Worm (Caenorhabditis elegans) whole organism, L1 larva: Measurements from ENCODE around the gene W06D11.5.
"Not testable (repeated sequence)": the region's sequence is repeated elsewhere in the genome, so short reads cannot be mapped to it uniquely, and the experiment has no call there.

Experiments used
- C04F5.9 ChIP-seq: sonication (generic microtip); optimal IDR thresholded peaks from 2 replicates; lab custom pipeline; 2016; ENCODE audit warnings: missing genetic modification characterization, missing compliant biosample characterization
- C16A3.4 ChIP-seq: fragments of 150-350 bp; optimal IDR thresholded peaks from 2 replicates; lab custom pipeline; 2014; ENCODE audit warnings: missing biosample characterization, missing genetic modification characterization
- Y116A8C.19 ChIP-seq: sonication (generic microtip); optimal IDR thresholded peaks from 2 replicates; lab custom pipeline; 2016; ENCODE audit warnings: missing compliant biosample characterization, missing genetic modification characterization, borderline replicate concordance
- aha-1 ChIP-seq: fragments of 150-350 bp; optimal IDR thresholded peaks from 2 replicates; lab custom pipeline; 2014; ENCODE audit warnings: missing biosample characterization, missing genetic modification characterization
- alr-1 ChIP-seq: fragments of 200-800 bp; sonication (Bioruptor generic); optimal IDR thresholded peaks from 2 replicates; lab custom pipeline; 2018; ENCODE audit warnings: borderline replicate concordance, mild to moderate bottlenecking, missing genetic modification characterization, missing compliant biosample characterization
- ama-1 ChIP-seq: fragments of 150-350 bp; optimal IDR thresholded peaks from 2 replicates; lab custom pipeline; 2014
- ceh-63 ChIP-seq: fragments of 200-800 bp; sonication (Bioruptor generic); optimal IDR thresholded peaks from 2 replicates; lab custom pipeline; 2018; ENCODE audit warnings: mild to moderate bottlenecking, missing genetic modification characterization, missing compliant biosample characterization
- ceh-82 ChIP-seq, 3 experiments: fragments of 150-350 bp in 1 of 3; sonication (generic microtip) in 2 of 3; optimal IDR thresholded peaks; 2 replicates each; lab custom pipeline; 2014 to 2017; ENCODE audit warnings: missing biosample characterization in 3 of 3, missing genetic modification characterization in 3 of 3
- ceh-88 ChIP-seq: fragments of 200-800 bp; sonication (Bioruptor generic); IDR thresholded peaks from 2 replicates; pipeline ENCODE4 v1.3.6; 2022; ENCODE audit warnings: missing genetic modification characterization, missing compliant biosample characterization
- dsc-1 ChIP-seq: sonication (generic microtip); optimal IDR thresholded peaks from 2 replicates; lab custom pipeline; 2016; ENCODE audit warnings: mild to moderate bottlenecking, missing genetic modification characterization, missing compliant biosample characterization
- egl-27 ChIP-seq, 2 experiments: fragments of 150-350 bp in 1 of 2; sonication (generic microtip); optimal IDR thresholded peaks; 3 replicates each; lab custom pipeline; 2017 to 2018; ENCODE audit warnings: missing biosample characterization in 2 of 2, missing genetic modification characterization in 2 of 2, missing genetic modification reagents in 2 of 2
- ets-5 ChIP-seq: fragments of 200-800 bp; sonication (Bioruptor generic); IDR thresholded peaks from 2 replicates; pipeline ENCODE4 v1.3.6; 2022; ENCODE audit warnings: missing genetic modification characterization, missing compliant biosample characterization
- fkh-4 ChIP-seq: sonication (generic microtip); optimal IDR thresholded peaks from 2 replicates; lab custom pipeline; 2016; ENCODE audit warnings: missing compliant biosample characterization, missing genetic modification characterization, borderline replicate concordance
- fkh-8 ChIP-seq: sonication (generic microtip); optimal IDR thresholded peaks from 2 replicates; lab custom pipeline; 2016; ENCODE audit warnings: mild to moderate bottlenecking, missing genetic modification characterization, missing compliant biosample characterization
- fos-1 ChIP-seq: fragments of 150-350 bp; optimal IDR thresholded peaks from 2 replicates; lab custom pipeline; 2014; ENCODE audit warnings: missing biosample characterization, missing genetic modification characterization
- grh-1 ChIP-seq: fragments of 200-800 bp; sonication (Bioruptor generic); IDR thresholded peaks from 2 replicates; pipeline ENCODE4 v1.3.6; 2022; ENCODE audit warnings: missing genetic modification reagents, missing genetic modification characterization, missing compliant biosample characterization
- hlh-4 ChIP-seq: sonication (generic microtip); optimal IDR thresholded peaks from 2 replicates; lab custom pipeline; 2016; ENCODE audit warnings: mild to moderate bottlenecking, missing genetic modification characterization, missing compliant biosample characterization
- irx-1 ChIP-seq: sonication (generic microtip); optimal IDR thresholded peaks from 2 replicates; lab custom pipeline; 2016; ENCODE audit warnings: missing genetic modification characterization, missing compliant biosample characterization
- isw-1 ChIP-seq: fragments of 200-800 bp; sonication (Bioruptor generic); IDR thresholded peaks from 2 replicates; pipeline ENCODE4 v1.3.6; 2022; ENCODE audit warnings: missing genetic modification characterization, missing compliant biosample characterization
- lin-13 ChIP-seq: fragments of 150-350 bp; optimal IDR thresholded peaks from 2 replicates; lab custom pipeline; 2014; ENCODE audit warnings: missing biosample characterization, missing genetic modification reagents, missing genetic modification characterization
- lin-39 ChIP-seq: fragments of 150-350 bp; optimal IDR thresholded peaks from 2 replicates; lab custom pipeline; 2014; ENCODE audit warnings: missing biosample characterization, missing genetic modification reagents, missing genetic modification characterization
- lir-3 ChIP-seq: sonication (generic microtip); optimal IDR thresholded peaks from 2 replicates; lab custom pipeline; 2016; ENCODE audit warnings: mild to moderate bottlenecking, missing genetic modification characterization, moderate library complexity, missing compliant biosample characterization; ENCODE audit not compliant: poor library complexity
- lsy-2 ChIP-seq, 2 experiments: fragments of 150-350 bp; optimal IDR thresholded peaks; 2 replicates each; lab custom pipeline; 2014; ENCODE audit warnings: missing biosample characterization in 2 of 2, missing genetic modification characterization in 2 of 2
- mef-2 ChIP-seq: fragments of 150-350 bp; optimal IDR thresholded peaks from 2 replicates; lab custom pipeline; 2014; ENCODE audit warnings: missing biosample characterization, missing genetic modification characterization
- mep-1 ChIP-seq: fragments of 150-350 bp; optimal IDR thresholded peaks from 2 replicates; lab custom pipeline; 2014; ENCODE audit warnings: missing biosample characterization, missing genetic modification characterization
- nhr-11 ChIP-seq: fragments of 150-350 bp; optimal IDR thresholded peaks from 2 replicates; lab custom pipeline; 2014; ENCODE audit warnings: missing biosample characterization, missing genetic modification characterization
- nhr-19 ChIP-seq: fragments of 200-800 bp; sonication (Bioruptor generic); conservative IDR thresholded peaks from 2 replicates; pipeline ENCODE4 v1.3.6; 2022; ENCODE audit warnings: missing genetic modification characterization, missing compliant biosample characterization
- nhr-20 ChIP-seq: sonication (generic microtip); optimal IDR thresholded peaks from 2 replicates; lab custom pipeline; 2016; ENCODE audit warnings: mild to moderate bottlenecking, missing genetic modification characterization, missing compliant biosample characterization
- nhr-237 ChIP-seq: fragments of 150-350 bp; optimal IDR thresholded peaks from 2 replicates; lab custom pipeline; 2014; ENCODE audit warnings: missing biosample characterization, missing genetic modification characterization
- nhr-28 ChIP-seq: fragments of 150-350 bp; optimal IDR thresholded peaks from 2 replicates; lab custom pipeline; 2014; ENCODE audit warnings: missing biosample characterization, missing genetic modification characterization
- nhr-71 ChIP-seq: sonication (generic microtip); optimal IDR thresholded peaks from 2 replicates; lab custom pipeline; 2016; ENCODE audit warnings: mild to moderate bottlenecking, missing genetic modification characterization, moderate library complexity, missing compliant biosample characterization
- nhr-76 ChIP-seq: sonication (generic microtip); optimal IDR thresholded peaks from 2 replicates; lab custom pipeline; 2017; ENCODE audit warnings: missing biosample characterization, missing genetic modification characterization
- nhr-90 ChIP-seq: sonication (generic microtip); optimal IDR thresholded peaks from 2 replicates; lab custom pipeline; 2016; ENCODE audit warnings: mild to moderate bottlenecking, missing genetic modification characterization, missing compliant biosample characterization; ENCODE audit not compliant: poor library complexity
- skn-1 ChIP-seq: fragments of 150-350 bp; optimal IDR thresholded peaks from 2 replicates; lab custom pipeline; 2014; ENCODE audit warnings: missing biosample characterization, missing genetic modification characterization
- snpc-4 ChIP-seq: fragments of 150-350 bp; optimal IDR thresholded peaks from 2 replicates; lab custom pipeline; 2014; ENCODE audit warnings: missing biosample characterization, missing genetic modification characterization
- snu-23 ChIP-seq: sonication (generic microtip); optimal IDR thresholded peaks from 2 replicates; lab custom pipeline; 2016; ENCODE audit warnings: missing genetic modification characterization, missing compliant biosample characterization
- sox-4 ChIP-seq: sonication (generic microtip); optimal IDR thresholded peaks from 2 replicates; lab custom pipeline; 2016; ENCODE audit warnings: missing genetic modification characterization, missing compliant biosample characterization
- unc-62 ChIP-seq: fragments of 150-350 bp; optimal IDR thresholded peaks from 2 replicates; lab custom pipeline; 2014; ENCODE audit warnings: missing biosample characterization, missing genetic modification reagents, missing genetic modification characterization
- unc-98 ChIP-seq: fragments of 200-800 bp; sonication (Bioruptor generic); IDR thresholded peaks from 2 replicates; pipeline ENCODE4 v1.3.6; 2022; ENCODE audit warnings: missing genetic modification characterization, missing compliant biosample characterization
- zip-4 ChIP-seq: fragments of 200-800 bp; sonication (Bioruptor generic); optimal IDR thresholded peaks from 2 replicates; lab custom pipeline; 2018; ENCODE audit warnings: mild to moderate bottlenecking, missing genetic modification characterization, moderate library complexity, missing compliant biosample characterization
- ztf-4 ChIP-seq: fragments of 150-350 bp; optimal IDR thresholded peaks from 2 replicates; lab custom pipeline; 2014; ENCODE audit warnings: missing biosample characterization, missing genetic modification characterization

Gene W06D11.5

ce11 chrX:12296392-12296791 is 3.5 kb upstream of the W06D11.5 start, which contains the start of gene W06D11.2:
W06D11.2 (minus strand) TSS chrX:12296730.
- TF ChIP-seq ceh-63 (GFP tag; lab: Kevin White, UChicago) (no peak), lsy-2 (tag; optimal IDR thresholded peaks at IDR 0.05; lab: Kevin White, UChicago) (no peak), mep-1 (tag; lab: Kevin White, UChicago) (no peak), grh-1 (no peak), ama-1 (lab: Kevin White, UChicago) (no peak), hlh-4 (tag; lab: Kevin White, UChicago) (no peak), isw-1 (GFP tag; lab: Robert Waterston, UW) (no peak), sox-4 (tag; lab: Kevin White, UChicago) (no peak)

- TF ChIP-seq unc-62 (GFP tag; lab: Kevin White, UChicago): no peak
- no peak for TF ChIP-seq Y116A8C.19 (tag; lab: Kevin White, UChicago)
- TF ChIP-seq nhr-20 (tag; lab: Kevin White, UChicago): no peak
- TF ChIP-seq snpc-4: no peak
- no peak for TF ChIP-seq skn-1 (tag; lab: Kevin White, UChicago)
- no peak for TF ChIP-seq nhr-19 (GFP tag; lab: Robert Waterston, UW)
- no peak for TF ChIP-seq irx-1 (tag; lab: Kevin White, UChicago)
- TF ChIP-seq snu-23 (GFP tag; lab: Kevin White, UChicago): no peak
- no peak for TF ChIP-seq lin-13 (GFP tag; lab: Kevin White, UChicago)
- TF ChIP-seq nhr-71: no peak
- no peak for TF ChIP-seq ets-5 (GFP tag; lab: Robert Waterston, UW)
- TF ChIP-seq alr-1: no peak
- TF ChIP-seq nhr-90 (tag; lab: Kevin White, UChicago): no peak
- no peak for TF ChIP-seq egl-27 (tag; optimal IDR thresholded peaks at IDR 0.05; lab: Kevin White, UChicago)
- TF ChIP-seq nhr-28: no peak
- TF ChIP-seq, all 84 proteins: peak for 0
Observed at ce11 chrX:12298324-12298723, 1.6 kb upstream of the W06D11.5 start, which contains the start of gene W06D11.3. W06D11.3 (plus strand) TSS chrX:12298683.

- TF ChIP-seq nhr-11; C16A3.4 (tag; lab: Kevin White, UChicago); fos-1 (tag; lab: Kevin White, UChicago): not testable (repeated sequence)
Observed at ce11 chrX:12302755-12303154, 2.8 kb downstream of the W06D11.5 start, which contains the start of gene dot-1.3. dot-1.3 (minus strand) TSS chrX:12302855.

ce11 chrX:12304231-12304630 is 4.3 kb downstream of the W06D11.5 start:
- TF ChIP-seq fkh-4 (no peak), fkh-8 (tag; lab: Kevin White, UChicago) (no peak), lir-3 (tag; lab: Kevin White, UChicago) (no peak)

ce11 chrX:12306565-12306964 is 6.6 kb downstream of the W06D11.5 start, which contains the start of gene phf-32:
phf-32 (plus strand) TSS chrX:12306865.
- TF ChIP-seq lin-39 (tag; lab: Kevin White, UChicago): no peak
- no peak for TF ChIP-seq snpc-4
- no peak for TF ChIP-seq unc-98
- TF ChIP-seq C04F5.9 (tag; lab: Kevin White, UChicago): no peak
- TF ChIP-seq nhr-76 (tag; lab: Kevin White, UChicago): no peak
- no peak for TF ChIP-seq aha-1 (tag; lab: Kevin White, UChicago)
- TF ChIP-seq zip-4: no peak
- TF ChIP-seq ztf-4 (tag; lab: Kevin White, UChicago): no peak
- TF ChIP-seq mef-2 (tag; lab: Kevin White, UChicago): no peak
- TF ChIP-seq dsc-1 (tag; lab: Kevin White, UChicago): no peak
- TF ChIP-seq fos-1 (tag; lab: Kevin White, UChicago): no peak
- TF ChIP-seq mep-1 (tag; lab: Kevin White, UChicago): no peak
- TF ChIP-seq nhr-237: no peak
- TF ChIP-seq ceh-82 (tag; optimal IDR thresholded peaks at IDR 0.05; lab: Kevin White, UChicago): no peak
- TF ChIP-seq ceh-88 (GFP tag; lab: Robert Waterston, UW): no peak
